Fruit fly (Drosophila melanogaster) whole organism, pupa: ENCODE data around the gene CG12502.

Experiments
- CG12605 ChIP-seq: fragments of 200-800 bp; sonication (Bioruptor generic); IDR thresholded peaks from 2 replicates; pipeline ENCODE4 v1.3.6; 2022; ENCODE audit warnings: missing biosample characterization, missing genetic modification characterization
- CG13204 ChIP-seq: fragments of 200-800 bp; sonication (Bioruptor generic); optimal IDR thresholded peaks from 2 replicates; lab custom pipeline; 2018; ENCODE audit warnings: missing biosample characterization, mild to moderate bottlenecking, missing genetic modification characterization, moderate library complexity
- CG15710 ChIP-seq: fragments of 200-800 bp; sonication (Bioruptor generic); optimal IDR thresholded peaks from 2 replicates; lab custom pipeline; 2018; ENCODE audit warnings: missing biosample characterization, mild to moderate bottlenecking, missing genetic modification characterization, moderate library complexity
- CG4496 ChIP-seq: fragments of 200-800 bp; sonication (Bioruptor generic); IDR thresholded peaks from 3 replicates; pipeline ENCODE4 v1.3.6; 2022; ENCODE audit warnings: missing biosample characterization, missing genetic modification characterization
- CG8301 ChIP-seq: fragments of 200-800 bp; sonication (Bioruptor generic); optimal IDR thresholded peaks from 2 replicates; lab custom pipeline; 2018; ENCODE audit warnings: missing biosample characterization, mild to moderate bottlenecking, missing genetic modification characterization
- Pif1A ChIP-seq: fragments of 200-800 bp; sonication (Bioruptor generic); optimal IDR thresholded peaks from 3 replicates; lab custom pipeline; 2016; ENCODE audit warnings: missing biosample characterization, missing genetic modification characterization
- Pif1B ChIP-seq: fragments of 200-800 bp; sonication (Bioruptor generic); optimal IDR thresholded peaks from 3 replicates; lab custom pipeline; 2016; ENCODE audit warnings: missing biosample characterization, missing genetic modification characterization
- Snoo ChIP-seq: fragments of 200-800 bp; sonication (Bioruptor generic); optimal IDR thresholded peaks from 3 replicates; lab custom pipeline; 2017; ENCODE audit warnings: missing biosample characterization, mild to moderate bottlenecking, missing genetic modification characterization, inconsistent platforms
- fd96Ca ChIP-seq: fragments of 200-800 bp; sonication (Bioruptor generic); IDR thresholded peaks from 3 replicates; pipeline ENCODE4 v1.3.6; 2022; ENCODE audit warnings: missing biosample characterization, missing genetic modification characterization
- rn ChIP-seq: fragments of 200-800 bp; sonication (Bioruptor generic); IDR thresholded peaks from 2 replicates; pipeline ENCODE4 v1.3.6; 2022; ENCODE audit warnings: missing biosample characterization, missing genetic modification characterization

Gene CG12502

dm6 chr3L:913682-914081, 48.5 kb downstream of the CG12502 start, which contains the start of gene Glut1:
Gene Glut1, plus strand, starts transcription at chr3L:914074.
- TF ChIP-seq CG15710 (tag; lab: Kevin White, UChicago): no peak

- no peak for TF ChIP-seq CG8301 (tag; lab: Kevin White, UChicago)
- TF ChIP-seq Snoo: no peak
These were observed 49.7 kb downstream of the CG12502 start for dm6 chr3L:914852-915251.

- TF ChIP-seq CG4496 (GFP tag; lab: Robert Waterston, UW) (no peak), Pif1B (GFP tag; lab: Kevin White, UChicago) (no peak), CG13204 (no peak), rn (GFP tag; lab: Robert Waterston, UW) (no peak), fd96Ca (GFP tag; lab: Robert Waterston, UW) (no peak), CG12605 (no peak), CG15710 (tag; lab: Kevin White, UChicago) (no peak), Pif1A (GFP tag; lab: Kevin White, UChicago) (no peak)
- TF ChIP-seq, all 21 proteins: peak for 0
These were observed 52.0 kb downstream of the CG12502 start for dm6 chr3L:917225-917624.
